Worm (Caenorhabditis elegans): ENCODE measurements around the gene taf-6.2.

DNA sequence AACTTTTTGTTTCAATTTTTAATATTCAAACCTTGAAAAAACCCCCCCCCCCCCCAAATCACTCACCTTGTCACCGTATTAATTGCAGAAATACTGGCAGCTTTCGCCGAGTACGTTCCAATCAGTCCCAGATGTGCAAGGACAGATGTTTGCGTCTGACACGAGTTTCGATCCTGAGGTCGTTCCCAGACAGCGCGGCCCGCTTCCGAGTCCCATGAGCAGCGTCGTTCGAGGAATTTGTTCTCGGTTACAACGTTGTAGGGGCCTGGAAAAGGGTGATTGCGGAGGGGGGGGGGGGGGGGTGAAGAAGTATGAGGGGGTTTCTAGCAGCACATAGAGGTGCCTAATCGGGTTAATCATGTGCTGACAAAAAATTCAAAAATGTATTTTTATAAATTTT lies 31.7 kb downstream of the taf-6.2 start:
- TF ChIP-seq F49E8.2 (tag; optimal IDR thresholded peaks at IDR 0.05; ENCODE audit: insufficient read depth) (no peak), D2030.7 (GFP tag; IDR thresholded peaks at IDR 0.05) (no peak), unc-130 (GFP tag; optimal IDR thresholded peaks at IDR 0.05) (no peak), sea-2 (GFP tag; IDR thresholded peaks at IDR 0.05) (no peak), F39B2.1 (GFP tag; IDR thresholded peaks at IDR 0.05) (no peak), lsl-1 (GFP tag; optimal IDR thresholded peaks at IDR 0.05) (no peak), him-1 (tag; optimal IDR thresholded peaks at IDR 0.05) (no peak), ZK185.1 (tag; optimal IDR thresholded peaks at IDR 0.05; ENCODE audit: poor library complexity, severe bottlenecking) (no peak)

Data from whole organism, young adult.